Worm (Caenorhabditis elegans): ENCODE results near the gene F54E4.4.

DNA sequence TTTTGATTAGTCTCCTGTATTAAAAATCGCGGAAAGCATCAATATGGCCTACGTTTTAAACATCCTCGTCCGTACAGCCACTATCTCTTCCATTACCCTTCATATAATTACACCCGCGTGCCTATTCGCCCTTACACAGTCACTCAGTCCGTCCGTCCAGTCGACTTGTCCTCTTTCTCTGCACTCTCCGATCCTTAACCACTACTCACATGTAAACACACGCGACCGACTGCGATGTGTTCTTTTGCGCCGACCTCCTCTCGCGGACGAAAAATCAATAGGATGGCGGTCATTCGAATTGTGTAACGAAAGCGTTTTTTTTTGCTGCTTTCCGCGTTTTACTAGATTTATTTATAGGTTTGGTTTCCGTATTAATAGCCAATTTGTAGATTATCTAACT, 42.6 kb downstream of the F54E4.4 start, which contains the start of gene eor-2:
- TF ChIP-seq athp-1 (tag; optimal IDR thresholded peaks at IDR 0.05): no peak
- TF ChIP-seq pbrm-1 (GFP tag; IDR thresholded peaks at IDR 0.05): no peak; the same call in 1 of the 2 replicates
- no peak for TF ChIP-seq ceh-100 (GFP tag; IDR thresholded peaks at IDR 0.05)
